Fruit fly (Drosophila melanogaster) whole organism: ENCODE data around the gene sNPF.

Experiments
- EcR ChIP-seq, 2 experiments: fragments of >200 bp; optimal IDR thresholded peaks; 2 replicates each; lab custom pipeline; 2017; ENCODE audit warnings: missing biosample characterization in 2 of 2, missing genetic modification characterization in 2 of 2, missing genetic modification reagents in 2 of 2
- pan ChIP-seq: fragments of >200 bp; optimal IDR thresholded peaks from 2 replicates; lab custom pipeline; 2017
- usp ChIP-seq: fragments of >200 bp; optimal IDR thresholded peaks from 2 replicates; lab custom pipeline; 2017; ENCODE audit warnings: missing biosample characterization, missing genetic modification characterization, mixed read lengths

DNA sequence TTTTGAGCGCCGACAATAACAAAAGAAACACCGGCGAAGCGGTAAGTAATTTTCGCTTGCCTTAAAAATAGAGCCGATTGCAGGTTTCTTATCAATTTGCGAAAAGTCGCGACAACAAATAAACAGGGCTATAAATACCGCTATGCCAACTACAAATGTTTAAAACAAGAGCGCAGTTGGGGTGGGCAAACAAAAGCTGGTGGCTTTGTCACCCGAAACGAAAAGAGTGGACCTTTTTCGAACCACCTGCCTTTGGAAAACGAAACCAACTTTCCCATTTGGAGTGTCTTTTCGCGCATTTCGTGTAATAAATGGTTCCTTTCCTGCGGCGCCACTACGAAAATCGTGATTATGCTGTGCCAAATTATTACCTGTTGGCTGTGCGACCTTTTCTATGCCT lies 70.5 kb downstream of the sNPF start:
- TF ChIP-seq usp (GFP tag; lab: Kevin White, UChicago), result no peak
- no peak for TF ChIP-seq pan
- no peak for TF ChIP-seq EcR (GFP tag; optimal IDR thresholded peaks at IDR 0.05; lab: Kevin White, UChicago)
